Fruit fly (Drosophila melanogaster): ENCODE measurements around the gene Or65b.

DNA sequence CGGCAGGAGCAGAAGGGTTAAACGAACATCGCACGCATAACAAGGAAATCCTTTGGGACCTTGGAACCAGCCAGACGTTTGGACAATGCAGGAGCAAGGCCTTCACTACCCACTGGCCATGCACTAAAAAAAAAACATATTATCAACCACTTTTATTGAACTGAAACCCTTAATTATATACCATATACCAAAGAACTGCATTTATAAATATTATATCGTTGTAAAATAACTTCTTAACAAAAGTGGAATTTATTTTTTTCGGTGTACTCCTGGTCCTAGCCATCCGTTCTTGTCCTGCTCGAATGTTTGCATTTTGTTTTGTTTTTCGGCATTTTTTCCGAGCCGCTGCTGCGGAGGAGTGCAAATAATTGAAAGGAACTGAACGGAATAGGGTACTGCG, 38.8 kb downstream of the Or65b start:
- TF ChIP-seq Myc (optimal IDR thresholded peaks at IDR 0.05): no peak
- TF ChIP-seq h (optimal IDR thresholded peaks at IDR 0.05): no peak
- TF ChIP-seq Sin3A (optimal IDR thresholded peaks at IDR 0.05): no peak
- no peak for TF ChIP-seq insv (optimal IDR thresholded peaks at IDR 0.05)

Measured in Kc167 (cell line).